Worm (Caenorhabditis elegans): Measurements from ENCODE around the gene T20B12.7.

Gene T20B12.7

ce11 chrIII:7378945-7379344 is at the start of gene T20B12.7:
T20B12.7 (minus strand) TSS chrIII:7379045.
- no peak for TF ChIP-seq unc-62 (GFP tag; optimal IDR thresholded peaks at IDR 0.05)

ce11 chrIII:7399004-7399403 is 20.2 kb upstream of the T20B12.7 start:
- no peak for TF ChIP-seq unc-62 (GFP tag; optimal IDR thresholded peaks at IDR 0.05)

DNA sequence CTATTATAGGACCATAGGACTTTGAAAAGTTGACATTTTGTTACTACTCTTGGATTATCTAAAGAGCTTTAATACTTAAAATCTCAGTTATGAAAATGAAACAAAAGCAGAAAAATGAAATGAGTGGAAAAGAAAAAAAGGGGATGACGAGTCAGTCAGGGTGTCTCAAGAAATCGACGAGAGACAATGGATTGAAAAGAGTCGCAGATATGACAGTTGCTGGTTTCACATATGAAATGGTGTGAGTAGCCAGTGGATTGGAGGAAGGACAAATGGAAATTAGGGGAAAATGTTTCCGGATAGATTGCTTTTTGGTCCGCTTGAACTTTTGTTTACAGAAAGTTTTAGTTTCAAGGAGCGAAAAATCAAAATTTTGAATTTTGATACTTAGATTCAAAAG is 18.4 kb upstream of the T20B12.7 start:
- no peak for TF ChIP-seq unc-62 (GFP tag; optimal IDR thresholded peaks at IDR 0.05)

- TF ChIP-seq unc-62 (GFP tag; optimal IDR thresholded peaks at IDR 0.05): no peak
These were observed 16.5 kb upstream of the T20B12.7 start, which contains the start of gene lgc-50 for ce11 chrIII:7395354-7395753. lgc-50 (minus strand) TSS chrIII:7395454.

DNA sequence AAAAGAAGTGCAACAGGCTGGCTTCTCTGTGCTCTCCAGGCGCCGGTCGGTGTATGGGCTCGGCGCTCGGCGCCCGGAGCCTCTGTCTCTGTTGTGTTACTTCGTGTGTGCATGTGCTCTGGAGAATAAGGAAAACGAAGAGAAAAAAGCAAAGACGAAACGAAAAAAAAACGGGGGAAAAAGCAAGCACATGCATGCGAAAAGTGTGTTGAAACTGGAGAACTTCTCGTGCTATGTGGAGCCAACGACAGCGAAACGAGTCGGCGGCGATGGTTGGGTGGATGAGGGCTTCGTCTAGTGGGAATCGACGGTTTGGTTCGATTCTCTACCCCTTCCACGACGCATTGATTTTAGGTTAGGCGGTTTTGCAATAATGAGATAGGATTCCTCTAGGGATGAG is 8.5 kb upstream of the T20B12.7 start:
- no peak for TF ChIP-seq unc-62 (GFP tag; optimal IDR thresholded peaks at IDR 0.05)

ce11 chrIII:7385929-7386328 is 7.1 kb upstream of the T20B12.7 start, which contains the start of gene trd-1:
trd-1 (plus strand) TSS chrIII:7386229.
- TF ChIP-seq unc-62 (GFP tag; optimal IDR thresholded peaks at IDR 0.05): no peak

DNA sequence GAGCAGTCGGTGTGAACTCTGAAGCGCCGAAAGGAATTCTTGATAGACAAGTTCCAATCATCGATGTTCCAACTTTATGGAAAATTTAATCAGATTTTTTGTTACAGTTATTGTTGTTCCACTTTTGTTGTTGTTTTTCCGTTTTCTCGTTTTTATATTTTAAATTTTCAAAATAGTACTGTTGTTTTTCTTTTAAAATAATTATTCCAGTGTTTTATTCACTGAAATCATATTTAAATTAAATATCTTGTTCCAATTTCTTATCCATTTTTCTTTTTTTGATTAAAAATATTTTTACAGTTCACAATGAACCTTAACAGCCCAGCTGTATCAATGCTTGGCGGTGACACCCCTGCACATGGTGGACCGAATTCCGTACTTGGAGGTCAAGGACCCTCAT is 4.9 kb upstream of the T20B12.7 start, which contains the start of gene tbp-1:
TSS of gene tbp-1 (plus strand) at position 301 of the 400 bp plus-strand sequence.
- no peak for TF ChIP-seq unc-62 (GFP tag; optimal IDR thresholded peaks at IDR 0.05)

ce11 chrIII:7381546-7382171 is 2.8 kb upstream of the T20B12.7 start, which contains the start of the genes hmg-4 and T20B12.3:
hmg-4 (minus strand) TSS chrIII:7381596.
T20B12.3 (plus strand) TSS chrIII:7382115.
- no peak for TF ChIP-seq unc-62 (GFP tag; optimal IDR thresholded peaks at IDR 0.05)

DNA sequence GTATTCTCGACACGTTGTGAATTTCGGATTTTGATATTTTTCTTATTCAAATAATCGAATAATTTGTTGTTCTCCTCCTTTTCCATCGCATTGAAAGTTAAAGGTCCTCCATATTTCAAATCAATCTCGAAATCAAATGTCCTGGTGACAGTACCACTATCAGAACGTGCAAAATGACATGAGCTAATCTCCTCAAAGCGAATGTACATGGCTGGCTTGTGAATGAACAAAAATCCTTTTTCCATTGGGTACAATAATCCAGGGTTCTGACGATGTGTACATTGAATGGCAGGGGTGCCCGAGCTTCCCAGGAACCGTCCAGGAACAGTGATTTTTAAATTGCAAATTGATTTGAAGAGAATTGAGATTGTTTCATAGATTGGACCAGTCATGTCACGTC is 1.3 kb upstream of the T20B12.7 start:
- TF ChIP-seq unc-62 (GFP tag; optimal IDR thresholded peaks at IDR 0.05): no peak

ce11 chrIII:7378522-7378921 is 323 bp downstream of the T20B12.7 start:
- TF ChIP-seq unc-62 (GFP tag; optimal IDR thresholded peaks at IDR 0.05): no peak

DNA sequence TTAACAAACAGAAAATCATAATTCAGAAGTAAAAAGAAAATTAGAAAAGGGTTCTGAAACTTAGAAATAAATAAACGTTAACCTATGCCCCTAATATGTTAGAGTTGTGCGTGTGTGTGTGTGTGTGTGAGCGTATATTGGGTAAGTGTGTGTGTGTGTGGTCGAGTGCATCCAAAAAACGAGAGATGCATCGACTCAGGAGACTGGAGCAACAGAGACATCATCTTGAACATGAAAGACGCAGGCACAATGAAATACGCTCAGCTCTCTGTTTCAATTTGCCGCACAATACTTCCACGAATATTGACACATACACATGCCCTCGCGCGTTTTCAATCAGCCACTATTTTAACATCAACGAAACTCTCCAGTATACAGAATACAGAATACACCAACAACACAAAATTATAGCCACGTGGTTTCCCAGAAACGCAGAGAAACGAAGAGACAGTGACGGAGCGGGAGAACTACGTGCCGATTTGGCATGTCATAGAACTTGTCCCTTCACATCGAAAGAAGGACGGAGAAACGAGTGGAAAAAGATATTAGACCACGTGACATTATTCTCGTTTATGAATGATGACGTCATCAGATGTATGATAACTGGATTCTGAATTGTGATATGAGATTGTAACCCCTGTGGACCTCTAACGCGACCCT is 2.6 kb downstream of the T20B12.7 start:
- no peak for TF ChIP-seq unc-62 (GFP tag; optimal IDR thresholded peaks at IDR 0.05)

DNA sequence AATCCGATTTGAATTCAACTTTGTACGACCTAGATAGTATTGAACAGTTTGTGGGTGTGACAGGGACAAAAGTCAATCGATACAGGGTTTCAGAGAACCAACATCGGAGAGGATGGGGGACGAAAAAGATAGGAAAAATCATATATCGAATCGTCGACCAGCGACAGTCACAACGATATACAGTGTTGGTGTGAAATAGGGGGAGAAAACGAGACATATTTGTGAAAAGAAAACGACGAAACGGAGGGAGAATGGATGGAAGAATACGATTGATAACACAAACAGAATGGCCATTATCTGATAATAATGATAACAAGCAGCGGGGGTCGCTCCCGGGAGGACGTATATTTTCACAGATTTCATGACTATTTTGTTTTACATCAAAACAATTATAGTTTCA is 3.4 kb downstream of the T20B12.7 start:
- no peak for TF ChIP-seq unc-62 (GFP tag; optimal IDR thresholded peaks at IDR 0.05)

DNA sequence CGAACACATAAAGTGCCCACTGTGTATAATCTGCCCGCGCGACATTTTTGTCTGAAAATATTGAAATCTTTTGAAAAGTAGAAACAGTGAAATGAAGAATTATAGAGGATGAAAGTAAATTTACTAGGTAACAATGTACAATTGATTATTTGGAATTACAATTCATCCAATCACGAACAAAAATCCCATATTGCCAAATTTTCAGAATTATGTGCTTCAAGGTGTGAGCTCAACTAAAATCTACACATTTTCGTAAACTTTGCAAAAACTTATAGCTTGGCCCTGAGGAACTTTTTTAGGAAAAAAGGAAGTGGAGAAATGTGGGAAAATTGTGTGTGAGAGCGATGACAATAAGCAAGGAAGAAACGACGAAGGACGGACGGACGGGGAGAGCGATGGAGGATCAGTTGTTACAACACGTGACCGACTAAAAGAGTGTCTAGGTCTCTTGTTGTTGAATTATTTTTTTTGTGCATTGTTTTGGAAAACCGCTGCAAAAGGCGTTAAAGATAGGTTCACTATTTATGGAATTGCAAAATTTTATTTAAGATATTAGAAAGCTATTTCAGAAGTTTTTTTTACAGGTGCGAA is 4.1 kb downstream of the T20B12.7 start, which contains the start of gene mml-1:
TSS of gene mml-1 (minus strand) at position 51 of the 591 bp plus-strand sequence.
- TF ChIP-seq unc-62 (GFP tag; optimal IDR thresholded peaks at IDR 0.05): no peak

DNA sequence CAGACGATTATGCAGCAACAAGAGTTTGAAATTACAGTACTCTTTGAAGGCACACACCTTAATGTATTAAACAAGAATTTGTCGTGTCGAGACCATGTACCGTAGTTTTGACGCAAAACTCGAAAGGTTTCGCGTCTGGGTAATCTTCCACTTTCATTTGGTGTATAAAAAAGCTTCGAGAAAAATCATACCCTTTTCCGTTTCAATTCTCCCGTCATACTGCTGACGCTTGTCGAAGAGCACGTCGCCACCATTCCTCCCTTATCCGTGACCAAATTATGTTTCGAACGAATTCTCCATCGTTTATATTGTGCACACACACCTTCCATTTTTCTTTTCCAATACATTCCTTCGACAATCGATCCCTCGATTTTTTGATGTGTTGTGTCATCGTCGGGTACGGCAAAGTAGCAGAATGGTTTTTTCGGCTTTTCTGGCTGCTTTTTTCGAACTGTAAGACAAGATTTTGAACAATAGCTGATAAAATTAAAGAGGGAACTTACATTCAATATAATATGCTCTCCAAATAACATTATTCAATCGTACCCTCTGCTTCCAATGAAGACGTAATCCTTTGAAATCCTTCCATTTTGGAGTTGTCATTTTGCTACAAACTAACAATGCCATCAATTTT is 4.9 kb downstream of the T20B12.7 start:
- TF ChIP-seq unc-62 (GFP tag; optimal IDR thresholded peaks at IDR 0.05): no peak

DNA sequence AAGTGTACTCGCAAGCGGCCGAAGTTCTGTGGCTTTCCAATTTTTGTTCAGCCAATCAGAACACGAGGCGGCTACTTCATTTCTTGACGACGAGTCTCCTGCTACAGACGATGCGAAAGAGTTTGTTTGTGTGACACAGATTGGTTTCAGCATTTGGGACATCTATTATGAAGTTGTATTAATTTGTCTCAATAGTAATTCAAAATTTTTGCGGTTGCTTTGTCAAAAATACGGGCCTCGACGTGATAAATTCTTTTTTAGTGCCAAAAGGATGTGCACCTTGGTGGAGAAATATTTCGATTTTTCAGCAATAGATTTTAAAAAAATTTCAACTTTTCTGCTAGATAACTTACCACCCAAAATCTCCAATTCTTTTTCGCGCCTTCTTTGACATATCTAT is 8.3 kb downstream of the T20B12.7 start:
- no peak for TF ChIP-seq unc-62 (GFP tag; optimal IDR thresholded peaks at IDR 0.05)

DNA sequence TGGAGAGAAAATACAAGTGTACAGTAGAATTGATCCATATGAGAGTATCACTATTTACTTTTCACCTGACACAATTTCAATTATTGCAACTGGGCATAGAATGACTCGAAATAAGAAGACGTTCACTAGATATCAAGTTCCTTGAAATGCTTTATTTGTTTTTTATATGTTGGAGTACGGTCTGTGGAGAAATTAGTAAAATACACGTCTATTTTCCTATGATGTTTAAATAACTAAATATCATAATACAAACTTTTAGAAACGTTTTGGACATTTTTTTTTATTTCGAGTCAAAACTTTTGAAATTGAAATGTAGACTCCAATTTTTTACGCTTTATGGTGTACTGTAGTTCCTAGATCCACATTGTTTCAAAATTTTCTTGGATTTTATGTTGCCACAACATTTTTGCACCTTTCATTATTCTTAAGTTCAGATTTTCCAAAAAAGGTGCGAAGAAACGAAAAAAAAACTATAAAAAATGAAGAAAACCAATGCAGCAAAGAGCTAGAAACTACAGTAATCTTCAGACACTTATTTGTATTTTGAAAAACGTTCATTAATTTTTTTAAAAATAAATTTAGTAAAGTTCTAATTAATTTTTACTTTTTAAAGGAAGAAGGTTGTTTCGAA is 9.3 kb downstream of the T20B12.7 start:
- TF ChIP-seq unc-62 (GFP tag; optimal IDR thresholded peaks at IDR 0.05): no peak
